Fruit fly (Drosophila melanogaster) S2 (cell line): ENCODE data around the gene CG15027.

Experiments used
- CG8478 ChIP-seq: fragments of >200 bp; optimal IDR thresholded peaks from 2 replicates; lab custom pipeline; 2018
- CTCF ChIP-seq, 2 experiments: fragments of >200 bp; optimal IDR thresholded peaks; 2 replicates each; lab custom pipeline; 2018

DNA sequence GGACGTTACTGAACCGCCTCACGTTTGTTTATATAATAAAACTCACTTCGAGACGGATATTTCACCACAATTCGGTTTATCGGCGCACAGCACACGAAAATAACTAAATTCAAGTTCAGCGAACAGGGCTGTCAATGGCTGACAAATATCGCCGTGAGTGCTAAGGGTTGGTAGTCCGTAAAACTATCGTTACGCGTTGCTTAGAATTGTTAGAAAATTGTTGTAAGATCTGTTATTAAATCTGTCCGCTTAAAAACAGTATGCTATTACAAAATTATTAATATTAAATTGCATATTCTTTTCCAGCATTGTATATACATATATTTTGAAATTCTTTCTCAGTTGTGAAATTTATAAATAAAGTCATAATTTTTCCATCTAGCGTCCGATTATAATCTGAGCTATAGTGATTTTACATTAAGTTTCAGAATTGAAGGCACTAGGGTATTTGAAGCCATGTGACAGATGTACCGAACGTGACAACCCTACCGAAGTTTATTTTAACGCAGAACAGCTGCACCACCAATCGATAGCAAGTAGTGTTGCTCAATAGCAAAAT, 968 bp downstream of the CG15027 start, which contains the start of gene Cox17:
- no peak for TF ChIP-seq CG8478
- no peak for TF ChIP-seq CTCF (optimal IDR thresholded peaks at IDR 0.05; lab: Kevin White, UChicago)
